Fruit fly (Drosophila melanogaster) whole organism, adult: ENCODE data around the gene CG3285.

Experiments
- CG12768 ChIP-seq: fragments of 200-800 bp; sonication (Bioruptor generic); optimal IDR thresholded peaks from 2 replicates; lab custom pipeline; 2017; ENCODE audit warnings: missing biosample characterization, missing genetic modification characterization, mild to moderate bottlenecking, moderate library complexity, missing genetic modification reagents
- CG1620 ChIP-seq: fragments of 200-800 bp; sonication (Bioruptor generic); optimal IDR thresholded peaks from 2 replicates; lab custom pipeline; 2016; ENCODE audit warnings: missing biosample characterization, missing genetic modification characterization
- CG7101 ChIP-seq: fragments of 200-800 bp; sonication (Bioruptor generic); optimal IDR thresholded peaks from 2 replicates; lab custom pipeline; 2018; ENCODE audit warnings: missing biosample characterization, mild to moderate bottlenecking, missing genetic modification characterization, moderate library complexity
- Clk ChIP-seq: fragments of 200-800 bp; sonication (Bioruptor generic); optimal IDR thresholded peaks from 2 replicates; lab custom pipeline; 2017; ENCODE audit warnings: missing biosample characterization, missing genetic modification characterization
- Hr96 ChIP-seq: fragments of 200-800 bp; sonication (Bioruptor generic); optimal IDR thresholded peaks from 2 replicates; lab custom pipeline; 2016; ENCODE audit warnings: missing biosample characterization, missing genetic modification characterization
- ovo ChIP-seq: fragments of 200-800 bp; sonication (Bioruptor generic); optimal IDR thresholded peaks from 2 replicates; lab custom pipeline; 2016; ENCODE audit warnings: missing biosample characterization, missing genetic modification characterization

dm6 chr2L:3346483-3346839, 15.7 kb downstream of the CG3285 start:
- no peak for TF ChIP-seq CG12768 (GFP tag; lab: Kevin White, UChicago)
- no peak for TF ChIP-seq ovo (GFP tag; lab: Kevin White, UChicago)
- TF ChIP-seq Clk (GFP tag; lab: Kevin White, UChicago): no peak
- TF ChIP-seq Hr96 (GFP tag; lab: Kevin White, UChicago): no peak
- no peak for TF ChIP-seq CG7101 (tag; lab: Kevin White, UChicago)
- TF ChIP-seq CG1620 (GFP tag; lab: Kevin White, UChicago): no peak
